Fruit fly (Drosophila melanogaster): ENCODE results near the gene Gtpx.

The Gtpx gene

dm6 chr3L:3334784-3335183 is 8.7 kb downstream of the Gtpx start, which contains the start of gene CG14969 (continued):
- no peak for TF ChIP-seq ERR (GFP tag; optimal IDR thresholded peaks at IDR 0.05)
- TF ChIP-seq kah (GFP tag; optimal IDR thresholded peaks at IDR 0.05): no peak
- TF ChIP-seq CG11456 (GFP tag; IDR thresholded peaks at IDR 0.05): no peak
- peak; percentile 45; the same call in 1 of the 2 replicates for TF ChIP-seq Bgb (GFP tag; IDR thresholded peaks at IDR 0.05; ENCODE audit: partially characterized antibody)
- peak; percentile 64; the same call in 1 of the 3 replicates for TF ChIP-seq Opbp (GFP tag; IDR thresholded peaks at IDR 0.05; ENCODE audit: partially characterized antibody)
- no peak for TF ChIP-seq CG31365 (tag; optimal IDR thresholded peaks at IDR 0.05)
- peak; percentile 37 for TF ChIP-seq CG14710 (tag; optimal IDR thresholded peaks at IDR 0.05)
- TF ChIP-seq CG8478 (optimal IDR thresholded peaks at IDR 0.05): no peak
- TF ChIP-seq tin (GFP tag; optimal IDR thresholded peaks at IDR 0.05): peak; percentile 18
- no peak for TF ChIP-seq fru (optimal IDR thresholded peaks at IDR 0.05)
- 0 out of 3 replicates have a peak, but pooled peaks have one; percentile 29 for TF ChIP-seq Doc3 (GFP tag; IDR thresholded peaks at IDR 0.05; ENCODE audit: partially characterized antibody)
- peak; percentile 29 for TF ChIP-seq Ets65A (GFP tag)
- peak; percentile 95 for TF ChIP-seq E2f2 (GFP tag; IDR thresholded peaks at IDR 0.05)
- peak; percentile 73 for TF ChIP-seq Med (GFP tag)
- peak; percentile 39; the same call in 2 of the 3 replicates for TF ChIP-seq knrl (GFP tag; IDR thresholded peaks at IDR 0.05; ENCODE audit: partially characterized antibody)
- TF ChIP-seq zen (tag; optimal IDR thresholded peaks at IDR 0.05): peak; percentile 35
- TF ChIP-seq peb (GFP tag; IDR thresholded peaks at IDR 0.05): no peak
- TF ChIP-seq CG2116 (GFP tag; optimal IDR thresholded peaks at IDR 0.05): peak; percentile 95
- TF ChIP-seq CG2120 (GFP tag; optimal IDR thresholded peaks at IDR 0.05): peak; percentile 25
- peak; percentile 25; the same call in 1 of the 2 replicates for TF ChIP-seq slbo (GFP tag; IDR thresholded peaks at IDR 0.05)
- no peak for TF ChIP-seq sr (GFP tag; IDR thresholded peaks at IDR 0.05)
- TF ChIP-seq CG2712 (tag; optimal IDR thresholded peaks at IDR 0.05): peak; percentile 15
- peak; percentile 51 for TF ChIP-seq CG33213 (GFP tag; optimal IDR thresholded peaks at IDR 0.05)
- peak; percentile 10 for TF ChIP-seq Xbp1 (GFP tag; optimal IDR thresholded peaks at IDR 0.05)
- peak; percentile 24 for TF ChIP-seq phol (tag; optimal IDR thresholded peaks at IDR 0.05)
- no peak for TF ChIP-seq CG15011 (GFP tag; optimal IDR thresholded peaks at IDR 0.05)
- TF ChIP-seq Sry-δ (GFP tag; optimal IDR thresholded peaks at IDR 0.05): peak; percentile 69
- TF ChIP-seq chinmo (GFP tag; IDR thresholded peaks at IDR 0.05; ENCODE audit: partially characterized antibody): no peak
- peak; percentile 50; the same call in 1 of the 2 replicates for TF ChIP-seq amos (GFP tag; IDR thresholded peaks at IDR 0.05; ENCODE audit: partially characterized antibody)
- TF ChIP-seq usp (GFP tag; optimal IDR thresholded peaks at IDR 0.05): no peak
- TF ChIP-seq HmgZ (tag; optimal IDR thresholded peaks at IDR 0.05): peak; percentile 22
- no peak for TF ChIP-seq ATbp (GFP tag; optimal IDR thresholded peaks at IDR 0.05)
- 0 out of 3 replicates have a peak, but pooled peaks have one; percentile 5 for TF ChIP-seq ci (GFP tag; IDR thresholded peaks at IDR 0.05)
- TF ChIP-seq unc-4 (GFP tag; IDR thresholded peaks at IDR 0.05; ENCODE audit: partially characterized antibody): peak; percentile 56
- TF ChIP-seq gfzf (GFP tag; optimal IDR thresholded peaks at IDR 0.05): peak; percentile 40
- no peak for TF ChIP-seq cg (GFP tag; optimal IDR thresholded peaks at IDR 0.05)
- TF ChIP-seq stwl (tag; optimal IDR thresholded peaks at IDR 0.05): peak; percentile 50
- TF ChIP-seq CG12219 (GFP tag; optimal IDR thresholded peaks at IDR 0.05): no peak
- no peak for TF ChIP-seq hkb (optimal IDR thresholded peaks at IDR 0.05)
- TF ChIP-seq hkb (GFP tag; IDR thresholded peaks at IDR 0.05): no peak
- TF ChIP-seq CG18764 (GFP tag; optimal IDR thresholded peaks at IDR 0.05): peak; percentile 97
- TF ChIP-seq org-1 (GFP tag; optimal IDR thresholded peaks at IDR 0.05): no peak
- no peak for TF ChIP-seq D19B (GFP tag; optimal IDR thresholded peaks at IDR 0.05)
- TF ChIP-seq CG8924 (tag; optimal IDR thresholded peaks at IDR 0.05): peak; percentile 3
- peak; percentile 67 for TF ChIP-seq pzg (GFP tag; optimal IDR thresholded peaks at IDR 0.05)
- TF ChIP-seq Dp (GFP tag; optimal IDR thresholded peaks at IDR 0.05): peak; percentile 94
- TF ChIP-seq Camta (GFP tag; optimal IDR thresholded peaks at IDR 0.05): no peak
- TF ChIP-seq hbn (GFP tag; IDR thresholded peaks at IDR 0.05; ENCODE audit: partially characterized antibody): peak; percentile 37; the same call in 1 of the 2 replicates
- no peak for TF ChIP-seq CG3065 (GFP tag; optimal IDR thresholded peaks at IDR 0.05)
- no peak for TF ChIP-seq tx (GFP tag; optimal IDR thresholded peaks at IDR 0.05)
- peak; percentile 4 for TF ChIP-seq HLH54F (GFP tag; optimal IDR thresholded peaks at IDR 0.05)
